Worm (Caenorhabditis elegans) whole organism, late embryonic: ENCODE measurements around the gene D1086.12.

Source experiments
- C08G9.2 ChIP-seq: sonication (generic microtip); optimal IDR thresholded peaks from 2 replicates; lab custom pipeline; 2016; ENCODE audit warnings: mild to moderate bottlenecking, missing genetic modification characterization, moderate library complexity, missing compliant biosample characterization
- C38D4.7 ChIP-seq: fragments of 200-800 bp; sonication (Bioruptor generic); optimal IDR thresholded peaks from 2 replicates; lab custom pipeline; 2018; ENCODE audit warnings: mild to moderate bottlenecking, missing genetic modification characterization, moderate library complexity, missing compliant biosample characterization
- K02D7.2 ChIP-seq: sonication (generic microtip); optimal IDR thresholded peaks from 2 replicates; lab custom pipeline; 2017; ENCODE audit warnings: mild to moderate bottlenecking, missing genetic modification characterization, missing compliant biosample characterization
- ama-1 ChIP-seq: fragments of 150-350 bp; optimal IDR thresholded peaks from 2 replicates; lab custom pipeline; 2014
- ceh-18 ChIP-seq: sonication (generic microtip); optimal IDR thresholded peaks from 2 replicates; lab custom pipeline; 2016; ENCODE audit warnings: missing genetic modification characterization, missing compliant biosample characterization
- ceh-22 ChIP-seq: sonication (generic microtip); optimal IDR thresholded peaks from 2 replicates; lab custom pipeline; 2017; ENCODE audit warnings: missing biosample characterization, missing genetic modification characterization
- dmd-4 ChIP-seq: sonication (generic microtip); optimal IDR thresholded peaks from 2 replicates; lab custom pipeline; 2016; ENCODE audit warnings: borderline replicate concordance, missing genetic modification characterization, missing compliant biosample characterization
- dve-1 ChIP-seq: sonication (generic microtip); optimal IDR thresholded peaks from 2 replicates; lab custom pipeline; 2017; ENCODE audit warnings: antibody characterized with exemption, mild to moderate bottlenecking, missing genetic modification characterization, missing compliant biosample characterization
- elt-2 ChIP-seq: sonication (generic microtip); optimal IDR thresholded peaks from 2 replicates; lab custom pipeline; 2016; ENCODE audit warnings: missing genetic modification reagents, missing genetic modification characterization, missing compliant biosample characterization
- ets-4 ChIP-seq: sonication (generic microtip); optimal IDR thresholded peaks from 2 replicates; lab custom pipeline; 2016; ENCODE audit warnings: missing genetic modification characterization, missing compliant biosample characterization
- fax-1 ChIP-seq: sonication (generic microtip); optimal IDR thresholded peaks from 2 replicates; lab custom pipeline; 2016; ENCODE audit warnings: missing genotype, missing genetic modification characterization, missing compliant biosample characterization
- hlh-13 ChIP-seq: fragments of 200-800 bp; sonication (Bioruptor generic); optimal IDR thresholded peaks from 2 replicates; lab custom pipeline; 2018; ENCODE audit warnings: mild to moderate bottlenecking, missing genetic modification characterization, missing compliant biosample characterization
- hlh-30 ChIP-seq: sonication (generic microtip); optimal IDR thresholded peaks from 2 replicates; lab custom pipeline; 2017; ENCODE audit warnings: antibody characterized with exemption, missing genetic modification characterization, missing compliant biosample characterization; ENCODE audit not compliant: insufficient read depth
- lin-11 ChIP-seq: fragments of 200-800 bp; sonication (Bioruptor generic); optimal IDR thresholded peaks from 2 replicates; lab custom pipeline; 2018; ENCODE audit warnings: mild to moderate bottlenecking, missing genetic modification characterization, missing compliant biosample characterization
- madf-2 ChIP-seq: sonication (generic microtip); optimal IDR thresholded peaks from 2 replicates; lab custom pipeline; 2017; ENCODE audit warnings: missing genetic modification characterization, missing compliant biosample characterization
- mec-3 ChIP-seq: sonication (generic microtip); optimal IDR thresholded peaks from 2 replicates; lab custom pipeline; 2016; ENCODE audit warnings: borderline replicate concordance, missing genetic modification characterization, missing compliant biosample characterization
- nfya-1 ChIP-seq: sonication (generic microtip); optimal IDR thresholded peaks from 2 replicates; lab custom pipeline; 2017; ENCODE audit warnings: missing genetic modification characterization, mild to moderate bottlenecking, missing compliant biosample characterization, antibody characterized with exemption, moderate library complexity
- nhr-11 ChIP-seq: fragments of 150-350 bp; optimal IDR thresholded peaks from 2 replicates; lab custom pipeline; 2014; ENCODE audit warnings: missing biosample characterization, missing genetic modification characterization
- nhr-232 ChIP-seq: sonication (generic microtip); optimal IDR thresholded peaks from 2 replicates; lab custom pipeline; 2016; ENCODE audit warnings: missing genetic modification characterization, missing compliant biosample characterization
- pag-3 ChIP-seq: sonication (generic microtip); optimal IDR thresholded peaks from 2 replicates; lab custom pipeline; 2016; ENCODE audit warnings: missing compliant biosample characterization, missing genetic modification characterization, borderline replicate concordance
- pax-1 ChIP-seq: fragments of 150-350 bp; optimal IDR thresholded peaks from 2 replicates; lab custom pipeline; 2014; ENCODE audit warnings: missing biosample characterization, missing genetic modification characterization
- pha-2 ChIP-seq: sonication (generic microtip); optimal IDR thresholded peaks from 2 replicates; lab custom pipeline; 2017; ENCODE audit warnings: mild to moderate bottlenecking, missing genetic modification characterization, missing compliant biosample characterization
- pha-4 ChIP-seq: fragments of 150-350 bp; optimal IDR thresholded peaks from 2 replicates; lab custom pipeline; 2018; ENCODE audit warnings: missing biosample characterization, missing genetic modification reagents, missing genetic modification characterization
- pqm-1 ChIP-seq: sonication (generic microtip); optimal IDR thresholded peaks from 2 replicates; lab custom pipeline; 2016; ENCODE audit warnings: missing genetic modification characterization, missing compliant biosample characterization
- ref-2 ChIP-seq: sonication (generic microtip); optimal IDR thresholded peaks from 2 replicates; lab custom pipeline; 2016; ENCODE audit warnings: missing genetic modification characterization, missing compliant biosample characterization
- rnt-1 ChIP-seq: sonication (generic microtip); optimal IDR thresholded peaks from 2 replicates; lab custom pipeline; 2016; ENCODE audit warnings: missing genetic modification characterization, missing compliant biosample characterization
- sox-4 ChIP-seq: sonication (generic microtip); optimal IDR thresholded peaks from 2 replicates; lab custom pipeline; 2017; ENCODE audit warnings: mild to moderate bottlenecking, missing genetic modification characterization, inconsistent platforms, missing compliant biosample characterization
- ttx-3 ChIP-seq: sonication (generic microtip); optimal IDR thresholded peaks from 2 replicates; lab custom pipeline; 2016; ENCODE audit warnings: missing genetic modification reagents, missing genetic modification characterization, missing compliant biosample characterization
- unc-55 ChIP-seq: sonication (generic microtip); optimal IDR thresholded peaks from 2 replicates; lab custom pipeline; 2017; ENCODE audit warnings: missing biosample characterization, missing genetic modification reagents, missing genetic modification characterization
- unc-86 ChIP-seq: sonication (generic microtip); optimal IDR thresholded peaks from 2 replicates; lab custom pipeline; 2016; ENCODE audit warnings: missing genetic modification characterization, missing compliant biosample characterization
- zip-5 ChIP-seq: sonication (generic microtip); optimal IDR thresholded peaks from 2 replicates; lab custom pipeline; 2016; ENCODE audit warnings: missing genetic modification characterization, missing compliant biosample characterization
- ztf-16 ChIP-seq: sonication (generic microtip); optimal IDR thresholded peaks from 2 replicates; lab custom pipeline; 2017; ENCODE audit warnings: missing genetic modification characterization, missing compliant biosample characterization

D1086.12 gene

DNA sequence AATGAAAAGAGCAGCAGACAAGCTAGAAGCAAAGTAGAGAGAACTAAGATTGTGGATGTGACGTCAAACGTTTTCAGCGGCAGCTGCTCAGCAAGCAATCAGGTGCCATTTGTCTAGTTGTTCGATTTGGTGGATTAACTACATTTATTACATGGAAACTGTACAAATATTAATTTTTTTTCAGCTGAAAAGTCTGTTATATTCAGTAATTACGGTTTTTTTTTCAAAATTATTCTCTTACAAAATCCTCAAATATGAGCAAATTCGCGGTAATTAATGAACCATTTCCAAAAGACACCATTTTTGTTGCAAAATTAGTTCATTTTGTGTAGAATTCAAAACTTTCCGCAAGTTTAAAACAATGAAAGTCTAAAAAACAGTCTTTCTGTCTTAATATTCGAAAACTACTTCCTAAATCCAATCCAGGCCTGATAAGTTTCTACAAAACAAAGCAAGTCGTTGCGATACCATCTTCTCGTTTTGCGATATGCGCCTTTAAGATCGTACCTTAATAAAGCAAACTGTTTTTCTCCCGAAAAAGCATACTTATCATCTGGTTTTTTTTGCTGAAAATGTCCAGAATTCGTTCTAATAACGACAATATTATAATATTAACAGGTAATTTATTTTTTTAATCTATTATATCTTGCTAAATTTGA is 10.5 kb upstream of the D1086.12 start, which contains the start of the genes D1086.5 and him-5:
Gene D1086.5 (minus strand): TSS at position 51 of the 659 bp plus-strand sequence.
Gene him-5 (plus strand): TSS at position 118 of the 659 bp plus-strand sequence.
- TF ChIP-seq rnt-1 (tag; lab: Kevin White, UChicago) (no peak), C08G9.2 (tag; lab: Kevin White, UChicago) (no peak), hlh-30 (tag; lab: Kevin White, UChicago) (no peak), fax-1 (no peak), zip-5 (tag; lab: Kevin White, UChicago) (no peak), sox-4 (tag; lab: Kevin White, UChicago) (no peak), ceh-18 (tag; lab: Kevin White, UChicago) (no peak), elt-2 (no peak), ztf-16 (tag; lab: Kevin White, UChicago) (no peak), unc-86 (no peak), ref-2 (tag; lab: Kevin White, UChicago) (no peak), dve-1 (tag; lab: Kevin White, UChicago) (no peak), madf-2 (no peak), C38D4.7 (GFP tag; lab: Kevin White, UChicago) (no peak), mec-3 (no peak), K02D7.2 (tag; lab: Kevin White, UChicago) (no peak)

DNA sequence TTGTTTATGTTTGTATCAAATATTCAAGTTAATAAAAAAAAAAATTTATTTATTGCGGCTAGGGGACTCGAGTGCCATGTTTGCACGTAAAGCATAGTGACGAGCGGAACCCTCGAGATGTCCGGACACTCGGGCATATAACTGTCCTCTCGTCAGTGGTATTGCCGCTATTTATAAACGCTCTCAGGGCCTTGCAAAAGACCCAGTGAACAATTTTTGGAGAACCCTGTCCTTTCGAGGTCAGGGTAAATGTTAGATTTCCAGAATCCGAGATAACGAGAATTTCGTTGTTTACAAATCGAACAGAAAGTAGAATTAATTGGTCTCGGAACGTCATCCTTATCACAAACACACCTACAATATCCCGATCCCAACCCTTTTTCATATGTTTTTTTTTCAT is 8.6 kb upstream of the D1086.12 start, which contains the start of gene D1086.3:
Gene D1086.3 (plus strand): TSS at position 390 of the 400 bp plus-strand sequence.
- peak; percentile 72 for TF ChIP-seq ama-1 (lab: Kevin White, UChicago)
- TF ChIP-seq hlh-13, result no peak

ce11 chrV:14093805-14094204 is 7.2 kb upstream of the D1086.12 start, which contains the start of gene D1086.8:
TSS of gene D1086.8 (plus strand) at chrV:14094105.
- TF ChIP-seq pax-1 (no peak), ceh-22 (no peak), dmd-4 (tag; lab: Kevin White, UChicago) (no peak), pag-3 (tag; lab: Kevin White, UChicago) (no peak)
- TF ChIP-seq, all 69 proteins: peak for 0

DNA sequence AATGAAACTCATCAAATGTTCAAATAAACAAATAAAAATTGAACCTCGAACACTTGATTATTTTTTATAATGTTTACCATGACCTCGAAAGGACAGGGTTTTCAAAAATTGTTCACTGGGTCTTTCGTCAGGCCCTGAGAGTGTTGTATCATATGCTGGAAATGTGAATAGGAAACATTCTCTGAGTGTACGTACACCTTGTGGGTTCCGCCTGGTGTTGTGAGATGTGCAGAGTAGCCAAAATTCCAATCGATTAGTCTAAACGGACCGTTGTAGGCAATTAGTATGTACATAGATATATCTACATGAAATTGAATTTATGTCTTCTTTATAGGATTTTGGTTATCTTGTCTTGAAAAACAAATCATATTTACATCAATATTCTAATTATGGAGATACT is 6.4 kb upstream of the D1086.12 start:
- no peak for TF ChIP-seq dve-1 (tag; lab: Kevin White, UChicago)
- no peak for TF ChIP-seq nhr-11 (tag; lab: Kevin White, UChicago)
- TF ChIP-seq pha-2 (tag; lab: Kevin White, UChicago), result no peak
- TF ChIP-seq nhr-232 (tag; lab: Kevin White, UChicago), result no peak
- no peak for TF ChIP-seq ttx-3
- no peak for TF ChIP-seq pha-4 (tag; lab: Kevin White, UChicago)
- TF ChIP-seq ets-4 (tag; lab: Kevin White, UChicago), result no peak
- no peak for TF ChIP-seq hlh-30 (tag; lab: Kevin White, UChicago)
- no peak for TF ChIP-seq sox-4 (tag; lab: Kevin White, UChicago)
- TF ChIP-seq lin-11, result no peak

ce11 chrV:14094953-14095352 is 6.0 kb upstream of the D1086.12 start:
- TF ChIP-seq unc-55 (GFP tag; lab: Kevin White, UChicago) (peak; percentile 9), dmd-4 (tag; lab: Kevin White, UChicago) (no peak)
- TF ChIP-seq, all 69 proteins: peak for 1

ce11 chrV:14097358-14097757 is 3.6 kb upstream of the D1086.12 start:
- no peak for TF ChIP-seq nfya-1
- no peak for TF ChIP-seq pqm-1
- TF ChIP-seq dve-1 (tag; lab: Kevin White, UChicago), result no peak
- TF ChIP-seq, all 69 proteins: peak for 0
